Worm (Caenorhabditis elegans) whole organism, L1 larva: ENCODE results near the gene Y53F4B.7.

Experiments
- Y116A8C.19 ChIP-seq: sonication (generic microtip); optimal IDR thresholded peaks from 2 replicates; lab custom pipeline; 2016; ENCODE audit warnings: missing compliant biosample characterization, missing genetic modification characterization, borderline replicate concordance
- ceh-63 ChIP-seq: fragments of 200-800 bp; sonication (Bioruptor generic); optimal IDR thresholded peaks from 2 replicates; lab custom pipeline; 2018; ENCODE audit warnings: mild to moderate bottlenecking, missing genetic modification characterization, missing compliant biosample characterization
- mep-1 ChIP-seq: fragments of 150-350 bp; optimal IDR thresholded peaks from 2 replicates; lab custom pipeline; 2014; ENCODE audit warnings: missing biosample characterization, missing genetic modification characterization

- TF ChIP-seq ceh-63 (GFP tag; lab: Kevin White, UChicago) (no peak), Y116A8C.19 (tag; lab: Kevin White, UChicago) (no peak), mep-1 (tag; lab: Kevin White, UChicago) (no peak)
Measured at ce11 chrII:15025100-15025499, 32.4 kb downstream of the Y53F4B.7 start.
